Worm (Caenorhabditis elegans): Measurements from ENCODE around the gene nhr-227.

nhr-227 gene

ce11 chrV:2259750-2260149, 25.5 kb upstream of the nhr-227 start, which contains the start of gene nhr-182:
Gene nhr-182, minus strand, starts transcription at chrV:2259927.
- no peak for TF ChIP-seq ztf-29 (GFP tag; IDR thresholded peaks at IDR 0.05)
- no peak for TF ChIP-seq ref-1 (GFP tag; conservative IDR thresholded peaks at IDR 0.05)
- no peak for TF ChIP-seq tab-1 (GFP tag; IDR thresholded peaks at IDR 0.05)
- TF ChIP-seq flt-1 (GFP tag; IDR thresholded peaks at IDR 0.05), result no peak
- no peak for TF ChIP-seq klf-2 (GFP tag; conservative IDR thresholded peaks at IDR 0.05)
- TF ChIP-seq med-1 (GFP tag; optimal IDR thresholded peaks at IDR 0.05; ENCODE audit: insufficient read depth), result no peak

ce11 chrV:2260660-2261059, 24.6 kb upstream of the nhr-227 start, which contains the start of gene F41B5.12:
Gene F41B5.12, plus strand, starts transcription at chrV:2260960.
- TF ChIP-seq flt-1 (GFP tag; IDR thresholded peaks at IDR 0.05), result no peak
- TF ChIP-seq ztf-23 (GFP tag; IDR thresholded peaks at IDR 0.05), result no peak
- TF ChIP-seq med-1 (GFP tag; optimal IDR thresholded peaks at IDR 0.05; ENCODE audit: insufficient read depth), result no peak
- no peak for TF ChIP-seq T22C8.4 (GFP tag; IDR thresholded peaks at IDR 0.05)
- no peak for TF ChIP-seq cog-1 (tag; optimal IDR thresholded peaks at IDR 0.05)
- TF ChIP-seq ref-1 (GFP tag; conservative IDR thresholded peaks at IDR 0.05), result no peak
- no peak for TF ChIP-seq tab-1 (GFP tag; IDR thresholded peaks at IDR 0.05)
- TF ChIP-seq ztf-29 (GFP tag; IDR thresholded peaks at IDR 0.05), result no peak
- no peak for TF ChIP-seq klf-2 (GFP tag; conservative IDR thresholded peaks at IDR 0.05)

ce11 chrV:2264455-2264854, 20.8 kb upstream of the nhr-227 start, which contains the start of gene nhr-183:
Gene nhr-183, minus strand, starts transcription at chrV:2264634.
- TF ChIP-seq ztf-29 (GFP tag; IDR thresholded peaks at IDR 0.05) (no peak), flt-1 (GFP tag; IDR thresholded peaks at IDR 0.05) (no peak), ztf-23 (GFP tag; IDR thresholded peaks at IDR 0.05) (no peak), klf-2 (GFP tag; conservative IDR thresholded peaks at IDR 0.05) (no peak), cog-1 (tag; optimal IDR thresholded peaks at IDR 0.05) (no peak), tab-1 (GFP tag; IDR thresholded peaks at IDR 0.05) (no peak), med-1 (GFP tag; optimal IDR thresholded peaks at IDR 0.05; ENCODE audit: insufficient read depth) (no peak), ref-1 (GFP tag; conservative IDR thresholded peaks at IDR 0.05) (no peak), T22C8.4 (GFP tag; IDR thresholded peaks at IDR 0.05) (no peak)

DNA sequence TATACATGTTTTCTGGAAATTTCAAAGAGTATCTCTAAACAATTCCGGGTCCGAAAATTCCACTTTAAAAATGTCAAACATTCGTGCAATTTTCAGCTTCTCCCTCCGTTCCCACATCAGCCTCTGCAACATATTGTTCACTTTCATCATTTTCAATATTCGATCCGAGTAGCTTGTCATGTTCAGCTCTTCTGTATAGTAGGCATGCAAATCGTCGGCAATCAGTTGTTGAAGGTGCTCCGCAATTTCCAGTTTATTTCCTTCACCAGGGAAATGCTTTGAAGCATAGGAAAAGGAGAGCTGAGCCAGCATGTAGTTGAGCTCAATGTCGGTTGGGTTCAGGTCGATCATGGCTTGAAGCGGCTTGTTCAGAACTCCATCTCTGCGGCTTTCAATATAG, 20.3 kb upstream of the nhr-227 start:
- TF ChIP-seq tab-1 (GFP tag; IDR thresholded peaks at IDR 0.05), result no peak
- no peak for TF ChIP-seq cog-1 (tag; optimal IDR thresholded peaks at IDR 0.05)
- TF ChIP-seq T22C8.4 (GFP tag; IDR thresholded peaks at IDR 0.05), result no peak
- no peak for TF ChIP-seq klf-2 (GFP tag; conservative IDR thresholded peaks at IDR 0.05)
- no peak for TF ChIP-seq flt-1 (GFP tag; IDR thresholded peaks at IDR 0.05)
- no peak for TF ChIP-seq med-1 (GFP tag; optimal IDR thresholded peaks at IDR 0.05; ENCODE audit: insufficient read depth)
- TF ChIP-seq ztf-23 (GFP tag; IDR thresholded peaks at IDR 0.05), result no peak
- no peak for TF ChIP-seq ztf-29 (GFP tag; IDR thresholded peaks at IDR 0.05)
- TF ChIP-seq ref-1 (GFP tag; conservative IDR thresholded peaks at IDR 0.05), result no peak

- TF ChIP-seq cog-1 (tag; optimal IDR thresholded peaks at IDR 0.05) (no peak), tab-1 (GFP tag; IDR thresholded peaks at IDR 0.05) (no peak), T22C8.4 (GFP tag; IDR thresholded peaks at IDR 0.05) (no peak), ztf-29 (GFP tag; IDR thresholded peaks at IDR 0.05) (no peak), ztf-23 (GFP tag; IDR thresholded peaks at IDR 0.05) (no peak), med-1 (GFP tag; optimal IDR thresholded peaks at IDR 0.05; ENCODE audit: insufficient read depth) (no peak), ref-1 (GFP tag; conservative IDR thresholded peaks at IDR 0.05) (no peak), klf-2 (GFP tag; conservative IDR thresholded peaks at IDR 0.05) (no peak), flt-1 (GFP tag; IDR thresholded peaks at IDR 0.05) (no peak)
These were observed 18.3 kb upstream of the nhr-227 start, which contains the start of gene nhr-275 for ce11 chrV:2266958-2267357. Gene nhr-275, minus strand, starts transcription at chrV:2267058.

DNA sequence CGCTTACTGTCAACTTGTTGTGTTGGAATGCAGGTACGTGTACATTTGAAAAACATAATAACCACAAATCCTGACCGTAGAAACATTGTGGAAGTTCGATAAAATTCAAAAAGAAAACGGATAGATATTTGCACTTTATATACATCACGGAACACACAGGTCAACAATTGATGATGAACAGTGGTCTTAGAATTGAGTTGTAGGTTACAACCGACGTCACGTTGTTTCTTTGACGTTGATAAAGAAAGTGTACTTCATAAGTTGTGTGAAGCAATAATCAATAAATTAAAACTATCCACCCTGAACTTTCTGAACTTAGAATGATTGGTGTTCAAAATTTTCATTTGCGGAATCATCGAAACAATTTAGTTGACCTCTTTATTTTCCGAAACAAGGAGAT, 13.5 kb upstream of the nhr-227 start, which contains the start of gene Y5H2A.1:
Gene Y5H2A.1, minus strand, starts transcription at position 101 of the 400 bp plus-strand sequence.
- TF ChIP-seq ztf-23 (GFP tag; IDR thresholded peaks at IDR 0.05) (no peak), T22C8.4 (GFP tag; IDR thresholded peaks at IDR 0.05) (no peak), med-1 (GFP tag; optimal IDR thresholded peaks at IDR 0.05; ENCODE audit: insufficient read depth) (no peak), flt-1 (GFP tag; IDR thresholded peaks at IDR 0.05) (no peak), klf-2 (GFP tag; conservative IDR thresholded peaks at IDR 0.05) (no peak), cog-1 (tag; optimal IDR thresholded peaks at IDR 0.05) (no peak), ztf-29 (GFP tag; IDR thresholded peaks at IDR 0.05) (no peak), tab-1 (GFP tag; IDR thresholded peaks at IDR 0.05) (no peak), ref-1 (GFP tag; conservative IDR thresholded peaks at IDR 0.05) (no peak)

DNA sequence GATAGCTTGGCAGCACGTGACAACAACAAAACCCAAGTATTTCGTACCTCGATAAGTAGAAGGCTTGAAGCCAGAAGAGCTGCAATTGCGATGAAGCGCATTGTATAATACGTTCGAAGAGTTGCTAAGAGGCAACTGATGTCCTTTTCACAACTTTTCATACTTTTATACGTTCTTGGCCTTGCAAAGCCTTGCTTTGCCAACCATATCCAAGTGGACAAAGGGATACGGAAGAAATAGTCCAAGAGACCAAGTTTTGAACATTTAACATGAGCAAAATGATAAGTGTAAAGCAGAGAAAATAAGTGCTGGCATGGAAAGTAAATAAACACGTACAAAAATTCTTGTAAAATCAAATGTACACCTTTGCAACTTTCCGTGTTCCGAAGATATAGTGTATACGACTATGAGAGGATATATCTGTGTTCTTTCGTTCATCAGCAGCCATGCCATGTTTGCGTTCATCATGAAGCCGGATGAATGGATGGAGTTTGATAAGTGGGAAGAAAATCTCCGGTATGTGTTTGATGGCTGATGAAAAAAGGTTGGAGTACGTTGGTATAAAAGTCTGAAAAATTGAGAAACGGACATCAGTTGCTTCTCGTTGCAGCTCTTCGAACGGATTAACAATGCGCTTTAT, 10.9 kb upstream of the nhr-227 start, which contains the start of the genes Y5H2A.4 and abu-4:
Gene Y5H2A.4, minus strand, starts transcription at position 101 of the 640 bp plus-strand sequence.
Gene abu-4, plus strand, starts transcription at position 590 of the 640 bp plus-strand sequence.
- TF ChIP-seq ztf-29 (GFP tag; IDR thresholded peaks at IDR 0.05), result no peak
- no peak for TF ChIP-seq ztf-23 (GFP tag; IDR thresholded peaks at IDR 0.05)
- no peak for TF ChIP-seq med-1 (GFP tag; optimal IDR thresholded peaks at IDR 0.05; ENCODE audit: insufficient read depth)
- TF ChIP-seq tab-1 (GFP tag; IDR thresholded peaks at IDR 0.05), result no peak
- no peak for TF ChIP-seq T22C8.4 (GFP tag; IDR thresholded peaks at IDR 0.05)
- TF ChIP-seq klf-2 (GFP tag; conservative IDR thresholded peaks at IDR 0.05), result no peak
- no peak for TF ChIP-seq cog-1 (tag; optimal IDR thresholded peaks at IDR 0.05)
- TF ChIP-seq flt-1 (GFP tag; IDR thresholded peaks at IDR 0.05), result no peak
- TF ChIP-seq ref-1 (GFP tag; conservative IDR thresholded peaks at IDR 0.05), result no peak

- TF ChIP-seq klf-2 (GFP tag; conservative IDR thresholded peaks at IDR 0.05), result no peak
- no peak for TF ChIP-seq ztf-23 (GFP tag; IDR thresholded peaks at IDR 0.05)
- TF ChIP-seq med-1 (GFP tag; optimal IDR thresholded peaks at IDR 0.05; ENCODE audit: insufficient read depth), result no peak
- TF ChIP-seq ztf-29 (GFP tag; IDR thresholded peaks at IDR 0.05), result no peak
- no peak for TF ChIP-seq tab-1 (GFP tag; IDR thresholded peaks at IDR 0.05)
- TF ChIP-seq cog-1 (tag; optimal IDR thresholded peaks at IDR 0.05), result no peak
- TF ChIP-seq flt-1 (GFP tag; IDR thresholded peaks at IDR 0.05), result no peak
- TF ChIP-seq ref-1 (GFP tag; conservative IDR thresholded peaks at IDR 0.05), result no peak
- TF ChIP-seq T22C8.4 (GFP tag; IDR thresholded peaks at IDR 0.05), result no peak
These were observed 8.0 kb upstream of the nhr-227 start for ce11 chrV:2277260-2277659.

ce11 chrV:2278052-2278451, 7.2 kb upstream of the nhr-227 start, which contains the start of gene nhr-59:
Gene nhr-59, minus strand, starts transcription at chrV:2278265.
- no peak for TF ChIP-seq tab-1 (GFP tag; IDR thresholded peaks at IDR 0.05)
- TF ChIP-seq cog-1 (tag; optimal IDR thresholded peaks at IDR 0.05), result no peak
- no peak for TF ChIP-seq klf-2 (GFP tag; conservative IDR thresholded peaks at IDR 0.05)
- TF ChIP-seq ref-1 (GFP tag; conservative IDR thresholded peaks at IDR 0.05), result no peak
- no peak for TF ChIP-seq ztf-23 (GFP tag; IDR thresholded peaks at IDR 0.05)
- TF ChIP-seq med-1 (GFP tag; optimal IDR thresholded peaks at IDR 0.05; ENCODE audit: insufficient read depth), result no peak
- no peak for TF ChIP-seq ztf-29 (GFP tag; IDR thresholded peaks at IDR 0.05)
- no peak for TF ChIP-seq flt-1 (GFP tag; IDR thresholded peaks at IDR 0.05)
- TF ChIP-seq T22C8.4 (GFP tag; IDR thresholded peaks at IDR 0.05), result no peak

All from whole organism, midembryonic.